Worm (Caenorhabditis elegans): ENCODE measurements around the gene C03H5.4.
A peak's percentile ranks its signal among the peaks of the same experiment; 100 is the strongest.

Gene C03H5.4

ce11 chrII:340714-341113 is 34.3 kb upstream of the C03H5.4 start:
- TF ChIP-seq him-1 (tag; optimal IDR thresholded peaks at IDR 0.05) (no peak), nhr-179 (tag; optimal IDR thresholded peaks at IDR 0.05) (no peak), nfyb-1 (GFP tag; IDR thresholded peaks at IDR 0.05) (no peak), snpc-3.4 (tag; optimal IDR thresholded peaks at IDR 0.05) (no peak), bed-2 (GFP tag; IDR thresholded peaks at IDR 0.05) (no peak), attf-6 (GFP tag; IDR thresholded peaks at IDR 0.05) (no peak), madf-8 (GFP tag; conservative IDR thresholded peaks at IDR 0.05) (no peak), lir-1 (GFP tag; conservative IDR thresholded peaks at IDR 0.05) (no peak), F39B2.1 (GFP tag; IDR thresholded peaks at IDR 0.05) (no peak), hlh-26 (GFP tag; conservative IDR thresholded peaks at IDR 0.05) (no peak), nfya-2 (GFP tag; IDR thresholded peaks at IDR 0.05) (no peak), F57C9.4 (tag; optimal IDR thresholded peaks at IDR 0.05) (no peak), Y56A3A.18 (GFP tag; IDR thresholded peaks at IDR 0.05) (no peak), tbp1 (GFP tag; optimal IDR thresholded peaks at IDR 0.05) (no peak), athp-1 (tag; optimal IDR thresholded peaks at IDR 0.05) (no peak), ceh-79 (tag; optimal IDR thresholded peaks at IDR 0.05) (no peak), ceh-27 (GFP tag; optimal IDR thresholded peaks at IDR 0.05) (no peak), F33H1.4 (GFP tag; IDR thresholded peaks at IDR 0.05) (no peak), somi-1 (GFP tag; optimal IDR thresholded peaks at IDR 0.05) (no peak)

ce11 chrII:341282-341681 is 33.8 kb upstream of the C03H5.4 start:
- TF ChIP-seq ceh-58 (GFP tag; IDR thresholded peaks at IDR 0.05): no peak
- TF ChIP-seq nfya-2 (GFP tag; IDR thresholded peaks at IDR 0.05): peak; percentile 82; the same call in 1 of the 2 replicates
- TF ChIP-seq F55B11.4 (tag; optimal IDR thresholded peaks at IDR 0.05; ENCODE audit: borderline replicate concordance, insufficient read depth): no peak
- peak; percentile 96 for TF ChIP-seq nfyb-1 (GFP tag; IDR thresholded peaks at IDR 0.05)

- TF ChIP-seq attf-3 (GFP tag; conservative IDR thresholded peaks at IDR 0.05) (peak; percentile 97), dpff-1 (tag; optimal IDR thresholded peaks at IDR 0.05) (no peak), mcd-1 (GFP tag; IDR thresholded peaks at IDR 0.05) (peak; percentile 30; the same call in 1 of the 2 replicates), tlf-1 (GFP tag; optimal IDR thresholded peaks at IDR 0.05) (no peak), xnd-1 (tag; optimal IDR thresholded peaks at IDR 0.05) (peak; percentile 39), lsl-1 (GFP tag; optimal IDR thresholded peaks at IDR 0.05) (peak; percentile 64)
These were observed 27.3 kb upstream of the C03H5.4 start, which contains the start of gene D1069.3 for ce11 chrII:347734-348133. Gene D1069.3, minus strand, starts transcription at chrII:347891.

ce11 chrII:349749-350148 is 25.3 kb upstream of the C03H5.4 start:
- no peak for TF ChIP-seq lin-40 (tag; optimal IDR thresholded peaks at IDR 0.05)
- no peak for TF ChIP-seq egl-18 (GFP tag; IDR thresholded peaks at IDR 0.05)
- TF ChIP-seq ztf-26 (tag; optimal IDR thresholded peaks at IDR 0.05): no peak
- TF ChIP-seq ztf-3 (GFP tag; optimal IDR thresholded peaks at IDR 0.05): no peak
- no peak for TF ChIP-seq snpc-1.1 (tag; optimal IDR thresholded peaks at IDR 0.05; ENCODE audit: insufficient read depth)
- TF ChIP-seq unc-130 (GFP tag; optimal IDR thresholded peaks at IDR 0.05): no peak
- no peak for TF ChIP-seq K12H6.12 (tag; optimal IDR thresholded peaks at IDR 0.05)

ce11 chrII:354494-354893 is 20.6 kb upstream of the C03H5.4 start:
- TF ChIP-seq rcor-1 (GFP tag; IDR thresholded peaks at IDR 0.05) (no peak), F52B5.7 (tag; optimal IDR thresholded peaks at IDR 0.05) (no peak), unc-130 (GFP tag; optimal IDR thresholded peaks at IDR 0.05) (no peak), mes-4 (tag; optimal IDR thresholded peaks at IDR 0.05) (no peak), D2030.7 (GFP tag; IDR thresholded peaks at IDR 0.05) (no peak), egl-18 (GFP tag; IDR thresholded peaks at IDR 0.05) (no peak), ztf-22 (GFP tag; optimal IDR thresholded peaks at IDR 0.05) (no peak), zim-3 (tag; optimal IDR thresholded peaks at IDR 0.05) (no peak), akir-1 (GFP tag; optimal IDR thresholded peaks at IDR 0.05) (no peak), ceh-91 (GFP tag; IDR thresholded peaks at IDR 0.05) (no peak), lsl-1 (GFP tag; optimal IDR thresholded peaks at IDR 0.05) (no peak), lin-35 (GFP tag; optimal IDR thresholded peaks at IDR 0.05) (no peak), repo-1 (tag; optimal IDR thresholded peaks at IDR 0.05) (no peak), egrh-3 (GFP tag; IDR thresholded peaks at IDR 0.05) (no peak)
